Fruit fly (Drosophila melanogaster) whole organism, embryonic: ENCODE results near the gene Mis12.

Experiments
- BEAF-32 ChIP-seq: fragments of 200-800 bp; sonication (Bioruptor generic); optimal IDR thresholded peaks from 3 replicates; lab custom pipeline; 2017; ENCODE audit warnings: missing biosample characterization, missing genetic modification characterization, mild to moderate bottlenecking, moderate library complexity, missing genetic modification reagents
- CG11696 ChIP-seq: fragments of 200-800 bp; sonication (Bioruptor generic); IDR thresholded peaks from 2 replicates; pipeline ENCODE4 v1.3.6; 2022; ENCODE audit warnings: missing biosample characterization, missing genetic modification characterization
- CG13287 ChIP-seq: fragments of 200-800 bp; sonication (Bioruptor generic); IDR thresholded peaks from 2 replicates; pipeline ENCODE4 v1.3.6; 2022; ENCODE audit warnings: missing biosample characterization, missing genetic modification characterization; ENCODE audit not compliant: partially characterized antibody
- CG13296 ChIP-seq: fragments of 200-800 bp; sonication (Bioruptor generic); optimal IDR thresholded peaks from 3 replicates; lab custom pipeline; 2018; ENCODE audit warnings: missing biosample characterization, mild to moderate bottlenecking, missing genetic modification characterization
- CG1529 ChIP-seq: fragments of 200-800 bp; sonication (Bioruptor generic); optimal IDR thresholded peaks from 3 replicates; lab custom pipeline; 2018; ENCODE audit warnings: missing biosample characterization, missing genetic modification characterization
- CG17385 ChIP-seq: fragments of 200-800 bp; sonication (Bioruptor generic); optimal IDR thresholded peaks from 3 replicates; lab custom pipeline; 2018; ENCODE audit warnings: missing biosample characterization, mild to moderate bottlenecking, missing genetic modification characterization
- CG2678 ChIP-seq: fragments of 200-800 bp; sonication (Bioruptor generic); optimal IDR thresholded peaks from 3 replicates; lab custom pipeline; 2019; ENCODE audit warnings: missing biosample characterization, mild to moderate bottlenecking, missing genetic modification characterization, moderate library complexity
- CG31224 ChIP-seq: fragments of 200-800 bp; sonication (Bioruptor generic); IDR thresholded peaks from 2 replicates; pipeline ENCODE4 v1.3.6; 2022; ENCODE audit warnings: missing biosample characterization, missing genetic modification characterization
- CG31365 ChIP-seq: fragments of 200-800 bp; sonication (Bioruptor generic); optimal IDR thresholded peaks from 2 replicates; lab custom pipeline; 2018; ENCODE audit warnings: missing biosample characterization, mild to moderate bottlenecking, missing genetic modification characterization
- CG3163 ChIP-seq: fragments of 200-800 bp; sonication (Bioruptor generic); optimal IDR thresholded peaks from 3 replicates; lab custom pipeline; 2016; ENCODE audit warnings: missing biosample characterization, missing genetic modification characterization
- CG6175 ChIP-seq: fragments of 200-800 bp; sonication (Bioruptor generic); IDR thresholded peaks from 3 replicates; pipeline ENCODE4 v1.3.6; 2022; ENCODE audit warnings: missing biosample characterization, missing genetic modification characterization
- CG6689 ChIP-seq: fragments of 200-800 bp; sonication (Bioruptor generic); IDR thresholded peaks from 2 replicates; pipeline ENCODE4 v1.3.6; 2022; ENCODE audit warnings: missing biosample characterization, missing genetic modification characterization
- Dip2 ChIP-seq: fragments of 200-800 bp; sonication (Bioruptor generic); IDR thresholded peaks from 2 replicates; pipeline ENCODE4 v1.3.6; 2022; ENCODE audit warnings: missing biosample characterization, missing genetic modification characterization
- Doc3 ChIP-seq: fragments of 200-800 bp; sonication (Bioruptor generic); IDR thresholded peaks from 3 replicates; pipeline ENCODE4 v1.3.6; 2022; ENCODE audit warnings: missing biosample characterization, missing genetic modification characterization; ENCODE audit not compliant: partially characterized antibody
- Ets65A ChIP-seq: fragments of 200-800 bp; sonication (Bioruptor generic); peaks from one replicate; lab custom pipeline; 2016; ENCODE audit warnings: missing biosample characterization, missing genetic modification characterization
- Gug ChIP-seq: fragments of 200-800 bp; sonication (Bioruptor generic); IDR thresholded peaks from 4 replicates; pipeline ENCODE4 v1.3.6; 2022; ENCODE audit warnings: missing biosample characterization, missing genetic modification characterization
- H15 ChIP-seq: fragments of 200-800 bp; sonication (Bioruptor generic); IDR thresholded peaks from 3 replicates; pipeline ENCODE4 v1.3.6; 2022; ENCODE audit warnings: missing biosample characterization, missing genetic modification characterization
- Kr ChIP-seq: fragments of 200-800 bp; sonication (Bioruptor generic); optimal IDR thresholded peaks from 2 replicates; lab custom pipeline; 2017; ENCODE audit warnings: missing biosample characterization, mild to moderate bottlenecking, missing genetic modification characterization
- Lhr ChIP-seq: fragments of 200-800 bp; sonication (Bioruptor generic); optimal IDR thresholded peaks from 3 replicates; lab custom pipeline; 2017; ENCODE audit warnings: mild to moderate bottlenecking, missing biosample characterization, missing genetic modification reagents, missing genetic modification characterization
- Mad ChIP-seq: fragments of 200-800 bp; sonication (Bioruptor generic); optimal IDR thresholded peaks from 2 replicates; lab custom pipeline; 2016; ENCODE audit warnings: missing biosample characterization, missing genetic modification characterization
- Scr ChIP-seq: fragments of 200-800 bp; sonication (Bioruptor generic); IDR thresholded peaks from 2 replicates; pipeline ENCODE4 v1.3.6; 2022; ENCODE audit warnings: missing biosample characterization, missing genetic modification characterization; ENCODE audit not compliant: partially characterized antibody
- Trl ChIP-seq, 3 experiments: fragments of >200 bp in 2 of 3; fragments of 200-800 bp in 1 of 3; sonication (Bioruptor generic) in 1 of 3; optimal IDR thresholded peaks; 2 replicates in 1 of 3; 3 replicates in 2 of 3; lab custom pipeline; 2016 to 2017; ENCODE audit warnings: missing biosample characterization in 1 of 3, missing genetic modification characterization in 1 of 3
- ato ChIP-seq: fragments of 200-800 bp; sonication (Bioruptor generic); IDR thresholded peaks from 2 replicates; pipeline ENCODE4 v1.3.6; 2022; ENCODE audit warnings: missing biosample characterization, missing genetic modification characterization; ENCODE audit not compliant: partially characterized antibody
- bbx ChIP-seq: fragments of 200-800 bp; sonication (Bioruptor generic); IDR thresholded peaks from 2 replicates; pipeline ENCODE4 v1.3.6; 2022; ENCODE audit warnings: missing biosample characterization, missing genetic modification characterization; ENCODE audit not compliant: partially characterized antibody
- chinmo ChIP-seq: fragments of 200-800 bp; sonication (Bioruptor generic); IDR thresholded peaks from 4 replicates; pipeline ENCODE4 v1.3.6; 2022; ENCODE audit warnings: missing biosample characterization, missing genetic modification characterization; ENCODE audit not compliant: partially characterized antibody
- ci ChIP-seq: fragments of 200-800 bp; sonication (Bioruptor generic); IDR thresholded peaks from 3 replicates; pipeline ENCODE4 v1.3.6; 2022; ENCODE audit warnings: missing biosample characterization, missing genetic modification characterization
- eve ChIP-seq, 2 experiments: fragments of >200 bp; optimal IDR thresholded peaks; 2 replicates each; lab custom pipeline; 2017; ENCODE audit warnings: missing biosample characterization in 2 of 2, missing genetic modification characterization in 2 of 2
- ewg ChIP-seq: fragments of 200-800 bp; sonication (Bioruptor generic); optimal IDR thresholded peaks from 3 replicates; lab custom pipeline; 2017; ENCODE audit warnings: mild to moderate bottlenecking, missing biosample characterization, missing genetic modification reagents, missing genetic modification characterization
- ftz-f1 ChIP-seq: fragments of 200-800 bp; sonication (Bioruptor generic); optimal IDR thresholded peaks from 2 replicates; lab custom pipeline; 2016; ENCODE audit warnings: missing biosample characterization, missing genetic modification characterization
- gsb ChIP-seq: fragments of 200-800 bp; sonication (Bioruptor generic); IDR thresholded peaks from 2 replicates; pipeline ENCODE4 v1.3.6; 2022; ENCODE audit warnings: missing biosample characterization, missing genetic modification characterization
- hkb ChIP-seq, 2 experiments: fragments of 200-800 bp in 1 of 2; fragments of >200 bp in 1 of 2; sonication (Bioruptor generic) in 1 of 2; IDR thresholded peaks in 1 of 2; optimal IDR thresholded peaks in 1 of 2; 2 replicates each; pipeline versions ENCODE4 v1.3.6 to Lab custom; 2017 to 2022; ENCODE audit warnings: missing biosample characterization in 1 of 2, missing genetic modification characterization in 1 of 2
- ind ChIP-seq: fragments of 200-800 bp; sonication (Bioruptor generic); optimal IDR thresholded peaks from 3 replicates; lab custom pipeline; 2016; ENCODE audit warnings: missing biosample characterization, missing genetic modification characterization
- inv ChIP-seq: fragments of 200-800 bp; sonication (Bioruptor generic); IDR thresholded peaks from 2 replicates; pipeline ENCODE4 v1.3.6; 2022; ENCODE audit warnings: missing biosample characterization, missing genetic modification characterization; ENCODE audit not compliant: partially characterized antibody
- jigr1 ChIP-seq: fragments of 200-800 bp; sonication (Bioruptor generic); IDR thresholded peaks from 3 replicates; pipeline ENCODE4 v1.3.6; 2022; ENCODE audit warnings: missing biosample characterization, missing genetic modification characterization
- nerfin-1 ChIP-seq: fragments of 200-800 bp; sonication (Bioruptor generic); optimal IDR thresholded peaks from 3 replicates; lab custom pipeline; 2019; ENCODE audit warnings: missing biosample characterization, mild to moderate bottlenecking, missing genetic modification characterization, moderate library complexity
- onecut ChIP-seq: fragments of 200-800 bp; sonication (Bioruptor generic); IDR thresholded peaks from 2 replicates; pipeline ENCODE4 v1.3.6; 2022; ENCODE audit warnings: missing biosample characterization, missing genetic modification characterization
- org-1 ChIP-seq: fragments of 200-800 bp; sonication (Bioruptor generic); optimal IDR thresholded peaks from 2 replicates; lab custom pipeline; 2017; ENCODE audit warnings: missing biosample characterization, missing genetic modification characterization
- pho ChIP-seq: fragments of 200-800 bp; sonication (Bioruptor generic); optimal IDR thresholded peaks from 2 replicates; lab custom pipeline; 2016; ENCODE audit warnings: missing biosample characterization, missing genetic modification characterization
- rib ChIP-seq: fragments of 200-800 bp; sonication (Bioruptor generic); IDR thresholded peaks from 2 replicates; pipeline ENCODE4 v1.3.6; 2022; ENCODE audit warnings: missing biosample characterization, missing genetic modification characterization
- sd ChIP-seq: fragments of 200-800 bp; sonication (Bioruptor generic); optimal IDR thresholded peaks from 3 replicates; lab custom pipeline; 2018; ENCODE audit warnings: missing biosample characterization, mild to moderate bottlenecking, missing genetic modification characterization, moderate library complexity
- sens ChIP-seq: fragments of 200-800 bp; sonication (Bioruptor generic); peaks from one replicate; lab custom pipeline; 2016; ENCODE audit warnings: missing biosample characterization, missing genetic modification characterization
- tna ChIP-seq: fragments of 200-800 bp; sonication (Bioruptor generic); IDR thresholded peaks from 2 replicates; pipeline ENCODE4 v1.3.6; 2022; ENCODE audit warnings: missing biosample characterization, missing genetic modification characterization; ENCODE audit not compliant: partially characterized antibody
- vnd ChIP-seq: fragments of 200-800 bp; sonication (Bioruptor generic); IDR thresholded peaks from 3 replicates; pipeline ENCODE4 v1.3.6; 2022; ENCODE audit warnings: missing biosample characterization, missing genetic modification characterization; ENCODE audit not compliant: partially characterized antibody
- zfh1 ChIP-seq: fragments of 200-800 bp; sonication (Bioruptor generic); IDR thresholded peaks from 3 replicates; pipeline ENCODE4 v1.3.6; 2022; ENCODE audit warnings: missing biosample characterization, missing genetic modification characterization

Gene Mis12

DNA sequence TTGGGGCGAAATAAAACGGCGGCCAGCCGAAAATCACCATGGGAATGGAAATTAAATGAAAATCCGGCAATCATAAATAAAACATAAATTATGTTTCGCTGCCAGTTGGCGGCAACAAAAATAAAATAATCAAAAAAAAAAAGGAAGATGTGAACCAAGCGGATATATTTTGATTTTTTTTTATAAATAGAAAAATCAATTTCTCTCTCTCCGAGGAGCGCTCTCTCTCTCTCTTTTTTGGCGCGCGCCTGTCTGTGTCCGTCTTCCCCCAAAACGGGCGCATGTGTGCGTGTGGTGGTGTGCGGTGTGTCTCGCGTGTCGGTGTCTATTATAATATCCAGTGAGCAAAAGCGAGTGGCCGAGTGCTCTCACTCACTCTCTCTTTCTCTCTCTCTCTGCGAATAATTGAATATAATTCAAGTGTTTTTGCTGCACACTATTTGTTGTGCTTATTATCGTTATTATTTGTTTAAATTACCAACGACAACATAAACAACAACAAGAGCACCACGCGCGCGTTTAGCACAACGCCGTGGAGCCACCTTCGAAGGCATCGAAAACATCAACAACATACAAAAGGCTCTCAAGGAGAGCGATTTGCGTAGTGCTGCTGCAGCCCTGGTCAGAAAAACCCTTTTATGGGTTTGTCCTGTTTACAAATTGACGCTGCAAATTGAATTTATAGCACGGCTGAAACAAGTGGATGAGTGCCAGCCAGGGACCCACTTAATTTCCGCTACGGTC, 25.5 kb downstream of the Mis12 start (continued):
- TF ChIP-seq CG13287 (GFP tag; lab: Robert Waterston, UW) (peak; percentile 17; the same call in 1 of the 2 replicates), Kr (GFP tag; lab: Kevin White, UChicago) (peak; percentile 4), eve (GFP tag; optimal IDR thresholded peaks at IDR 0.05; lab: Kevin White, UChicago) (peak in 1 of 2 experiments; percentile 4), onecut (peak; percentile 95)

DNA sequence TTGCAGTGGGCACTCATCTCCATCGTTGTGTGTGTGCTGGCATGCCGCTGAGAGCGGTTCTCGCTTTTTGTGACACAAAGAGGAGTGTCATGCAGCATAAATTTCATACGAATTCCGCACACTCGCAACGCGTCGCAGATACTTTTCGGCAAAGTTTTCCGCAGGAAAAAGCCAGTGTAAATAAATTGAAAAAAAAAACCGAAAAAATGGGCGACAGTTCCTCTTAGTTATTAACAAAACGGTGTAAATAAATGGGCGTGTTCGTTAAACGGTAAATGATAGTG, 26.1 kb downstream of the Mis12 start, which contains the start of gene tow:
tow (plus strand) TSS at position 26 of the 284 bp plus-strand sequence.
- TF ChIP-seq chinmo (GFP tag; lab: Robert Waterston, UW) (peak; percentile 69; the same call in 1 of the 4 replicates), sd (tag; lab: Kevin White, UChicago) (peak; percentile 76), Mad (GFP tag; lab: Kevin White, UChicago) (no peak), Ets65A (GFP tag; lab: Kevin White, UChicago) (no peak), pho (GFP tag; lab: Kevin White, UChicago) (no peak), Gug (GFP tag; lab: Robert Waterston, UW) (no peak), Doc3 (GFP tag; lab: Robert Waterston, UW) (no peak), ewg (GFP tag; lab: Kevin White, UChicago) (peak; percentile 11), gsb (GFP tag; lab: Robert Waterston, UW) (no peak), CG3163 (GFP tag; lab: Kevin White, UChicago) (peak; percentile 13), ci (GFP tag; lab: Robert Waterston, UW) (peak; percentile 41; the same call in 1 of the 3 replicates), sens (GFP tag; lab: Kevin White, UChicago) (peak; percentile 37), H15 (GFP tag; lab: Robert Waterston, UW) (no peak), CG17385 (GFP tag; lab: Kevin White, UChicago) (no peak), CG13296 (GFP tag; lab: Kevin White, UChicago) (no peak), CG6175 (GFP tag; lab: Robert Waterston, UW) (0 out of 3 replicates have a peak, but pooled peaks have one; percentile 21), nerfin-1 (tag; lab: Kevin White, UChicago) (peak; percentile 95), CG6689 (GFP tag; lab: Robert Waterston, UW) (0 out of 2 replicates have a peak, but pooled peaks have one; percentile 20), Trl (optimal IDR thresholded peaks at IDR 0.05; lab: Kevin White, UChicago) (peak in 1 of 2 experiments; percentile 17), Trl (GFP tag; optimal IDR thresholded peaks at IDR 0.05; lab: Kevin White, UChicago) (no peak), rib (GFP tag; lab: Robert Waterston, UW) (peak; percentile 40; the same call in 1 of the 2 replicates), vnd (GFP tag; lab: Robert Waterston, UW) (0 out of 3 replicates have a peak, but pooled peaks have one; percentile 7), CG31365 (tag; lab: Kevin White, UChicago) (no peak), Dip2 (no peak), Scr (GFP tag; lab: Robert Waterston, UW) (no peak)

DNA sequence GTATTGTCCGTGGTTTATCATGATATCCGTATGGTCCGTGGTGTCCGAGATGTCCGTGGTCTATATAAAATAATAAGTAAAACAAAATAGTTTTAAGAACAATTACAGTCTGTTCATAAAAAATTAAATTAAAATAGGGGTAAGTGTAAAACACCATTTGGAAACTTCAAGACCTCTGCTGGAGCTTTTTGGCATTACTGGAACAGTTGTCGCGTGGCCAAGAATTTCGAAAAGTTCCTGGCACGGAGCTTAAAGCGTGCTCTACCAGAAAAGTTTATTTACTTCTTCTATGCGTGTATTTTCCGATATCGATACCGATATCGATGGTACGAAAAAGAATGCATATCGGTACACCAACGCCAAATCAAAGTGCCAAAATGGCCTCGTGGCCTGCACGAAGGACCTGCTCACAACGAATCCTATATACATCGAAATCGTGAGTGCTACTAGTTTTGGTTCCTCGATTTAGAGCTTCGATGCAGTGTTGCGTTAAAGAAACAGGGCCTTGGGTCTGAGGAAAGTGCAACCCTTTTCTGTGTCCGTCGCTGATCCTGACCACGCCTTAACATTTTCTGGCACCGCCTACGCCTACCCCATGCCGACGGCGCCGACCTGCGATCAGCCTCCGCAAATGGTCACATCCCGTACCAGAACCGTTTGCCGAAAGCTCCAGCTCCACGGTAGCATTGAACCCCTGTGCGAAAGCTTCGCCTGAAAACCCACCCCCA, 26.6 kb downstream of the Mis12 start:
- peak; percentile 6 for TF ChIP-seq Lhr (GFP tag; lab: Kevin White, UChicago)
- TF ChIP-seq CG1529 (GFP tag; lab: Kevin White, UChicago) = no peak
- no peak for TF ChIP-seq CG2678 (tag; lab: Kevin White, UChicago)
- TF ChIP-seq CG11696 (GFP tag; lab: Robert Waterston, UW) = no peak
- peak; percentile 21 for TF ChIP-seq ftz-f1 (GFP tag; lab: Kevin White, UChicago)
- no peak for TF ChIP-seq CG31224 (GFP tag; lab: Robert Waterston, UW)
- TF ChIP-seq zfh1 (GFP tag; lab: Robert Waterston, UW) = 0 out of 3 replicates have a peak, but pooled peaks have one; percentile 13
- no peak for TF ChIP-seq jigr1 (GFP tag; lab: Robert Waterston, UW)
- TF ChIP-seq inv (GFP tag; lab: Robert Waterston, UW) = no peak
- no peak for TF ChIP-seq hkb (optimal IDR thresholded peaks at IDR 0.05; lab: Kevin White, UChicago)
- 0 out of 2 replicates have a peak, but pooled peaks have one; percentile 14 for TF ChIP-seq hkb (GFP tag; IDR thresholded peaks at IDR 0.05; lab: Robert Waterston, UW)
- no peak for TF ChIP-seq ind (GFP tag; lab: Kevin White, UChicago)
- peak; percentile 41 for TF ChIP-seq BEAF-32
- TF ChIP-seq ato (GFP tag; lab: Robert Waterston, UW) = peak; percentile 26; the same call in 1 of the 2 replicates
- 0 out of 2 replicates have a peak, but pooled peaks have one; percentile 43 for TF ChIP-seq tna
- no peak for TF ChIP-seq org-1 (GFP tag; lab: Kevin White, UChicago)
- TF ChIP-seq bbx (GFP tag; lab: Robert Waterston, UW) = no peak; the same call in 1 of the 2 replicates
